Fruit fly (Drosophila melanogaster): ENCODE results near the gene Clp.

The Clp gene

DNA sequence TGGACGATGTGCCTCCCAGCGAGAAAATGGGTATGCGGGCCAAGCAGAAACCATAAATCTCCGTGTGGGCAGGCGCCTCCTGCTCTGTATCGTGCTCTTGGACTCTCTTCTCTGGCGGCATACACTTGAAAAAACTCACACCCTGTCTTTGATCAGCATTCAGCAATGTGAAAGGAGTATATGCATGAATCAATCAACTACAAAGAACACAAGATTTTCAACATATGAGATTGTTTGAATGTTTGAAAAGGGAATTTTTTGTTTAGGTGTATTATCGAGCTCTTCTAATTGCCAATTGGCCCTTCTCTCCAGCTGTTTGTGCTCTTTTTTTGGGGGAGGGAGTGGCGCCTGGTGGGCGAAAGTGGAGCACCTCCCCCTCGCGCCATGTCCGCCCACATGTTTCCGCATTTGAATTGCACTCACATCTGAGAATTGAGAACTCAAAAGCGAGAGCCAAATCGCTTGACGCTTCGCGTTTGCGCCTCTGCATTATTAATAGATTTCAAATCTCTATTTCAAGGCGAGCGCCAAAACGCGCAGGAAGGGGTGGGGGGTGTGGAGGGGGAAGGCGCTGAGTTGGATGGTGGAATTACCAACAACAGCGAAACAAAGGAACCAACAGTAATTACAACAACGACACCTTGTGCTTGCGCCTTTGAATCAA, 25.7 kb downstream of the Clp start (continued):
- TF ChIP-seq tin (GFP tag; optimal IDR thresholded peaks at IDR 0.05), result peak; percentile 80
- TF ChIP-seq ara (GFP tag; IDR thresholded peaks at IDR 0.05), result peak; percentile 86
- TF ChIP-seq insv (GFP tag; optimal IDR thresholded peaks at IDR 0.05), result peak in 1 of 2 experiments; percentile 30
- no peak for TF ChIP-seq usp (GFP tag; optimal IDR thresholded peaks at IDR 0.05)
- peak; percentile 60 for TF ChIP-seq p53 (GFP tag; optimal IDR thresholded peaks at IDR 0.05)
- peak; percentile 84 for TF ChIP-seq al (GFP tag; IDR thresholded peaks at IDR 0.05)
- TF ChIP-seq gem (tag; optimal IDR thresholded peaks at IDR 0.05), result peak; percentile 91
- TF ChIP-seq MESR4 (GFP tag; optimal IDR thresholded peaks at IDR 0.05), result peak; percentile 33
- TF ChIP-seq tx (GFP tag; optimal IDR thresholded peaks at IDR 0.05), result peak; percentile 88
- TF ChIP-seq CG2120 (GFP tag; optimal IDR thresholded peaks at IDR 0.05), result peak; percentile 92
- no peak for TF ChIP-seq Sin3A (optimal IDR thresholded peaks at IDR 0.05)
- TF ChIP-seq Dll (GFP tag; IDR thresholded peaks at IDR 0.05; ENCODE audit: partially characterized antibody), result no peak
- TF ChIP-seq bsh (GFP tag; optimal IDR thresholded peaks at IDR 0.05), result peak; percentile 67 to 87
- TF ChIP-seq CrebB (tag; optimal IDR thresholded peaks at IDR 0.05), result peak; percentile 82
- TF ChIP-seq corto (GFP tag; optimal IDR thresholded peaks at IDR 0.05), result no peak
- peak; percentile 77 for TF ChIP-seq Nf-YC (tag; optimal IDR thresholded peaks at IDR 0.05)
- TF ChIP-seq CG10147 (GFP tag; optimal IDR thresholded peaks at IDR 0.05), result peak; percentile 83
- TF ChIP-seq CG13287 (GFP tag; IDR thresholded peaks at IDR 0.05; ENCODE audit: partially characterized antibody), result no peak
- peak; percentile 90 for TF ChIP-seq CG7839 (tag; optimal IDR thresholded peaks at IDR 0.05)
- peak; percentile 66 for TF ChIP-seq CG18476 (GFP tag; optimal IDR thresholded peaks at IDR 0.05)
- peak; percentile 91 for TF ChIP-seq Sox102F (GFP tag; optimal IDR thresholded peaks at IDR 0.05)
- peak; percentile 78 for TF ChIP-seq ro (GFP tag; IDR thresholded peaks at IDR 0.05)
- TF ChIP-seq CG17361 (GFP tag; IDR thresholded peaks at IDR 0.05), result peak; percentile 71; the same call in 2 of the 3 replicates
- peak; percentile 67 for TF ChIP-seq CG34376 (GFP tag; optimal IDR thresholded peaks at IDR 0.05)
- TF ChIP-seq CG14667 (GFP tag; IDR thresholded peaks at IDR 0.05), result peak; percentile 88
- TF ChIP-seq CG6854 (GFP tag; optimal IDR thresholded peaks at IDR 0.05), result peak; percentile 58
- TF ChIP-seq HLH3B (GFP tag; IDR thresholded peaks at IDR 0.05), result peak; percentile 90
- peak; percentile 79 to 87 for TF ChIP-seq Pdp1 (GFP tag; optimal IDR thresholded peaks at IDR 0.05)
- TF ChIP-seq bab2 (GFP tag; optimal IDR thresholded peaks at IDR 0.05), result peak; percentile 85
- TF ChIP-seq bcd (GFP tag; optimal IDR thresholded peaks at IDR 0.05), result peak; percentile 86
- TF ChIP-seq Hand (GFP tag; optimal IDR thresholded peaks at IDR 0.05), result peak; percentile 79
- peak; percentile 40 for TF ChIP-seq trem (tag; optimal IDR thresholded peaks at IDR 0.05)
- TF ChIP-seq Camta (GFP tag; optimal IDR thresholded peaks at IDR 0.05), result peak; percentile 81
- peak; percentile 75 for TF ChIP-seq CG9437 (GFP tag; optimal IDR thresholded peaks at IDR 0.05)
- peak; percentile 82 for TF ChIP-seq CG17612 (GFP tag; IDR thresholded peaks at IDR 0.05)
- no peak for TF ChIP-seq vnd (GFP tag; IDR thresholded peaks at IDR 0.05; ENCODE audit: partially characterized antibody)
- peak; percentile 17 for TF ChIP-seq HmgD (GFP tag; optimal IDR thresholded peaks at IDR 0.05)
- no peak for TF ChIP-seq Stat92E (GFP tag; optimal IDR thresholded peaks at IDR 0.05)
- TF ChIP-seq Ravus (GFP tag; IDR thresholded peaks at IDR 0.05), result peak; percentile 73
- TF ChIP-seq h (optimal IDR thresholded peaks at IDR 0.05), result no peak
- TF ChIP-seq ind (GFP tag; optimal IDR thresholded peaks at IDR 0.05), result peak; percentile 89
- no peak for TF ChIP-seq CG33557 (GFP tag; optimal IDR thresholded peaks at IDR 0.05)
- TF ChIP-seq slou (GFP tag; optimal IDR thresholded peaks at IDR 0.05), result peak; percentile 44
- peak; percentile 66 for TF ChIP-seq Lim3 (GFP tag; IDR thresholded peaks at IDR 0.05)
- peak; percentile 50 for TF ChIP-seq sima (GFP tag; optimal IDR thresholded peaks at IDR 0.05)
- TF ChIP-seq repo (GFP tag; optimal IDR thresholded peaks at IDR 0.05), result peak; percentile 80
- TF ChIP-seq CG12236 (GFP tag; optimal IDR thresholded peaks at IDR 0.05), result peak; percentile 60
- peak; percentile 83 for TF ChIP-seq CG3847 (GFP tag; IDR thresholded peaks at IDR 0.05)
- TF ChIP-seq Xbp1 (GFP tag; optimal IDR thresholded peaks at IDR 0.05), result peak; percentile 90
- TF ChIP-seq CG9727 (GFP tag; optimal IDR thresholded peaks at IDR 0.05), result peak; percentile 66
